Fruit fly (Drosophila melanogaster): Measurements from ENCODE around the gene Ddc.

- TF ChIP-seq fru (GFP tag; optimal IDR thresholded peaks at IDR 0.05) = no peak
- no peak for TF ChIP-seq N (GFP tag; optimal IDR thresholded peaks at IDR 0.05)
- peak; percentile 60 for TF ChIP-seq Dfd (GFP tag; optimal IDR thresholded peaks at IDR 0.05)
- no peak for TF ChIP-seq h (GFP tag; optimal IDR thresholded peaks at IDR 0.05)
- TF ChIP-seq Abd-B (GFP tag; optimal IDR thresholded peaks at IDR 0.05) = no peak
- no peak for TF ChIP-seq pan (optimal IDR thresholded peaks at IDR 0.05)
Observed at dm6 chr2L:19083320-19083764, 36.8 kb downstream of the Ddc start.

Measured in whole organism, wandering third instar larva.